Worm (Caenorhabditis elegans) whole organism, L1 larva: ENCODE data around the gene tric-1B.1.

ENCODE experiments used
- C04F5.9 ChIP-seq: sonication (generic microtip); optimal IDR thresholded peaks from 2 replicates; lab custom pipeline; 2016; ENCODE audit warnings: missing genetic modification characterization, missing compliant biosample characterization
- C16A3.4 ChIP-seq: fragments of 150-350 bp; optimal IDR thresholded peaks from 2 replicates; lab custom pipeline; 2014; ENCODE audit warnings: missing biosample characterization, missing genetic modification characterization
- Y116A8C.19 ChIP-seq: sonication (generic microtip); optimal IDR thresholded peaks from 2 replicates; lab custom pipeline; 2016; ENCODE audit warnings: missing compliant biosample characterization, missing genetic modification characterization, borderline replicate concordance
- alr-1 ChIP-seq: fragments of 200-800 bp; sonication (Bioruptor generic); optimal IDR thresholded peaks from 2 replicates; lab custom pipeline; 2018; ENCODE audit warnings: borderline replicate concordance, mild to moderate bottlenecking, missing genetic modification characterization, missing compliant biosample characterization
- aly-2 ChIP-seq: fragments of 150-350 bp; optimal IDR thresholded peaks from 2 replicates; lab custom pipeline; 2014; ENCODE audit warnings: missing biosample characterization, missing genetic modification characterization
- blmp-1 ChIP-seq: fragments of 150-350 bp; optimal IDR thresholded peaks from 2 replicates; lab custom pipeline; 2014; ENCODE audit warnings: missing biosample characterization, missing genetic modification characterization
- ceh-63 ChIP-seq: fragments of 200-800 bp; sonication (Bioruptor generic); optimal IDR thresholded peaks from 2 replicates; lab custom pipeline; 2018; ENCODE audit warnings: mild to moderate bottlenecking, missing genetic modification characterization, missing compliant biosample characterization
- ceh-82 ChIP-seq, 3 experiments: fragments of 150-350 bp in 1 of 3; sonication (generic microtip) in 2 of 3; optimal IDR thresholded peaks; 2 replicates each; lab custom pipeline; 2014 to 2017; ENCODE audit warnings: missing biosample characterization in 3 of 3, missing genetic modification characterization in 3 of 3
- ceh-88 ChIP-seq: fragments of 200-800 bp; sonication (Bioruptor generic); IDR thresholded peaks from 2 replicates; pipeline ENCODE4 v1.3.6; 2022; ENCODE audit warnings: missing genetic modification characterization, missing compliant biosample characterization
- ces-1 ChIP-seq: fragments of 150-350 bp; optimal IDR thresholded peaks from 2 replicates; lab custom pipeline; 2014; ENCODE audit warnings: missing biosample characterization, missing genetic modification reagents, missing genetic modification characterization
- dpl-1 ChIP-seq, 3 experiments: fragments of 150-350 bp in 2 of 3; sonication (generic microtip) in 1 of 3; optimal IDR thresholded peaks; 2 replicates each; lab custom pipeline; 2014 to 2017; ENCODE audit warnings: missing biosample characterization in 3 of 3, missing genetic modification characterization in 3 of 3, missing genetic modification reagents in 3 of 3
- dsc-1 ChIP-seq: sonication (generic microtip); optimal IDR thresholded peaks from 2 replicates; lab custom pipeline; 2016; ENCODE audit warnings: mild to moderate bottlenecking, missing genetic modification characterization, missing compliant biosample characterization
- efl-1 ChIP-seq, 4 experiments: fragments of 150-350 bp; optimal IDR thresholded peaks in 3 of 4; peaks in 1 of 4; 1 replicate in 1 of 4; 2 replicates in 3 of 4; lab custom pipeline; 2014; ENCODE audit warnings: missing biosample characterization in 2 of 4, missing genetic modification characterization in 2 of 4, missing genetic modification reagents in 2 of 4
- efl-3 ChIP-seq: fragments of 200-800 bp; sonication (Bioruptor generic); optimal IDR thresholded peaks from 2 replicates; lab custom pipeline; 2018; ENCODE audit warnings: mild to moderate bottlenecking, missing genetic modification characterization, missing compliant biosample characterization
- egl-13 ChIP-seq: sonication (generic microtip); optimal IDR thresholded peaks from 2 replicates; lab custom pipeline; 2016; ENCODE audit warnings: missing genotype, missing genetic modification reagents, missing genetic modification characterization, missing compliant biosample characterization
- egl-27 ChIP-seq, 2 experiments: fragments of 150-350 bp in 1 of 2; sonication (generic microtip); optimal IDR thresholded peaks; 3 replicates each; lab custom pipeline; 2017 to 2018; ENCODE audit warnings: missing biosample characterization in 2 of 2, missing genetic modification characterization in 2 of 2, missing genetic modification reagents in 2 of 2
- elt-3 ChIP-seq, 6 experiments: fragments of 150-350 bp in 1 of 6; sonication (generic microtip); optimal IDR thresholded peaks; 2 replicates each; lab custom pipeline; 2017 to 2018; ENCODE audit warnings: missing biosample characterization in 6 of 6, missing genetic modification characterization in 6 of 6, inconsistent platforms in 1 of 6
- ets-5 ChIP-seq: fragments of 200-800 bp; sonication (Bioruptor generic); IDR thresholded peaks from 2 replicates; pipeline ENCODE4 v1.3.6; 2022; ENCODE audit warnings: missing genetic modification characterization, missing compliant biosample characterization
- fkh-10 ChIP-seq: sonication (generic microtip); optimal IDR thresholded peaks from 2 replicates; lab custom pipeline; 2017; ENCODE audit warnings: missing biosample characterization, missing genetic modification reagents, missing genetic modification characterization
- fkh-4 ChIP-seq: sonication (generic microtip); optimal IDR thresholded peaks from 2 replicates; lab custom pipeline; 2016; ENCODE audit warnings: missing compliant biosample characterization, missing genetic modification characterization, borderline replicate concordance
- fkh-8 ChIP-seq: sonication (generic microtip); optimal IDR thresholded peaks from 2 replicates; lab custom pipeline; 2016; ENCODE audit warnings: mild to moderate bottlenecking, missing genetic modification characterization, missing compliant biosample characterization
- fos-1 ChIP-seq: fragments of 150-350 bp; optimal IDR thresholded peaks from 2 replicates; lab custom pipeline; 2014; ENCODE audit warnings: missing biosample characterization, missing genetic modification characterization
- isw-1 ChIP-seq: fragments of 200-800 bp; sonication (Bioruptor generic); IDR thresholded peaks from 2 replicates; pipeline ENCODE4 v1.3.6; 2022; ENCODE audit warnings: missing genetic modification characterization, missing compliant biosample characterization
- lin-35 ChIP-seq, 2 experiments: fragments of 150-350 bp; optimal IDR thresholded peaks; 2 replicates each; lab custom pipeline; 2014; ENCODE audit warnings: missing biosample characterization in 2 of 2, missing genetic modification characterization in 2 of 2, missing genetic modification reagents in 2 of 2
- lin-39 ChIP-seq: fragments of 150-350 bp; optimal IDR thresholded peaks from 2 replicates; lab custom pipeline; 2014; ENCODE audit warnings: missing biosample characterization, missing genetic modification reagents, missing genetic modification characterization
- lir-3 ChIP-seq: sonication (generic microtip); optimal IDR thresholded peaks from 2 replicates; lab custom pipeline; 2016; ENCODE audit warnings: mild to moderate bottlenecking, missing genetic modification characterization, moderate library complexity, missing compliant biosample characterization; ENCODE audit not compliant: poor library complexity
- lsy-2 ChIP-seq, 2 experiments: fragments of 150-350 bp; optimal IDR thresholded peaks; 2 replicates each; lab custom pipeline; 2014; ENCODE audit warnings: missing biosample characterization in 2 of 2, missing genetic modification characterization in 2 of 2
- mab-9 ChIP-seq: fragments of 200-800 bp; sonication (Bioruptor generic); IDR thresholded peaks from 2 replicates; pipeline ENCODE4 v1.3.6; 2022; ENCODE audit warnings: missing genetic modification reagents, missing genetic modification characterization, missing compliant biosample characterization
- mdl-1 ChIP-seq, 2 experiments: fragments of 150-350 bp; optimal IDR thresholded peaks; 2 replicates each; lab custom pipeline; 2014 to 2017; ENCODE audit warnings: missing biosample characterization in 2 of 2, missing genetic modification characterization in 2 of 2, inconsistent platforms in 1 of 2
- mep-1 ChIP-seq: fragments of 150-350 bp; optimal IDR thresholded peaks from 2 replicates; lab custom pipeline; 2014; ENCODE audit warnings: missing biosample characterization, missing genetic modification characterization
- nhr-11 ChIP-seq: fragments of 150-350 bp; optimal IDR thresholded peaks from 2 replicates; lab custom pipeline; 2014; ENCODE audit warnings: missing biosample characterization, missing genetic modification characterization
- nhr-12 ChIP-seq: sonication (generic microtip); optimal IDR thresholded peaks from 2 replicates; lab custom pipeline; 2017; ENCODE audit warnings: missing biosample characterization, missing genetic modification characterization
- nhr-19 ChIP-seq: fragments of 200-800 bp; sonication (Bioruptor generic); conservative IDR thresholded peaks from 2 replicates; pipeline ENCODE4 v1.3.6; 2022; ENCODE audit warnings: missing genetic modification characterization, missing compliant biosample characterization
- nhr-20 ChIP-seq: sonication (generic microtip); optimal IDR thresholded peaks from 2 replicates; lab custom pipeline; 2016; ENCODE audit warnings: mild to moderate bottlenecking, missing genetic modification characterization, missing compliant biosample characterization
- nhr-47 ChIP-seq: sonication (generic microtip); optimal IDR thresholded peaks from 2 replicates; lab custom pipeline; 2016; ENCODE audit warnings: mild to moderate bottlenecking, missing genetic modification characterization, moderate library complexity, missing compliant biosample characterization
- nhr-71 ChIP-seq: sonication (generic microtip); optimal IDR thresholded peaks from 2 replicates; lab custom pipeline; 2016; ENCODE audit warnings: mild to moderate bottlenecking, missing genetic modification characterization, moderate library complexity, missing compliant biosample characterization
- nhr-84 ChIP-seq: sonication (generic microtip); optimal IDR thresholded peaks from 2 replicates; lab custom pipeline; 2017; ENCODE audit warnings: missing biosample characterization, missing genetic modification characterization
- nhr-85 ChIP-seq: sonication (generic microtip); peaks from one replicate; lab custom pipeline; 2016; ENCODE audit warnings: missing genetic modification characterization, inconsistent platforms, missing compliant biosample characterization
- nhr-90 ChIP-seq: sonication (generic microtip); optimal IDR thresholded peaks from 2 replicates; lab custom pipeline; 2016; ENCODE audit warnings: mild to moderate bottlenecking, missing genetic modification characterization, missing compliant biosample characterization; ENCODE audit not compliant: poor library complexity
- pag-3 ChIP-seq: sonication (generic microtip); optimal IDR thresholded peaks from 2 replicates; lab custom pipeline; 2017; ENCODE audit warnings: missing genetic modification characterization, mild to moderate bottlenecking, missing compliant biosample characterization, antibody characterized with exemption, borderline replicate concordance; ENCODE audit not compliant: insufficient read depth
- pax-3 ChIP-seq: fragments of 200-800 bp; sonication (Bioruptor generic); optimal IDR thresholded peaks from 2 replicates; lab custom pipeline; 2018; ENCODE audit warnings: mild to moderate bottlenecking, missing genetic modification characterization, moderate library complexity, missing compliant biosample characterization
- pqm-1 ChIP-seq: sonication (generic microtip); optimal IDR thresholded peaks from 3 replicates; lab custom pipeline; 2017; ENCODE audit warnings: missing biosample characterization, missing genetic modification characterization
- rnt-1 ChIP-seq: sonication (generic microtip); optimal IDR thresholded peaks from 2 replicates; lab custom pipeline; 2016; ENCODE audit warnings: mild to moderate bottlenecking, missing genetic modification characterization, moderate library complexity, missing compliant biosample characterization
- skn-1 ChIP-seq: fragments of 150-350 bp; optimal IDR thresholded peaks from 2 replicates; lab custom pipeline; 2014; ENCODE audit warnings: missing biosample characterization, missing genetic modification characterization
- snu-23 ChIP-seq: sonication (generic microtip); optimal IDR thresholded peaks from 2 replicates; lab custom pipeline; 2016; ENCODE audit warnings: missing genetic modification characterization, missing compliant biosample characterization
- sox-4 ChIP-seq: sonication (generic microtip); optimal IDR thresholded peaks from 2 replicates; lab custom pipeline; 2016; ENCODE audit warnings: missing genetic modification characterization, missing compliant biosample characterization
- sptf-1 ChIP-seq: fragments of 150-350 bp; optimal IDR thresholded peaks from 2 replicates; lab custom pipeline; 2014; ENCODE audit warnings: missing biosample characterization, missing genetic modification characterization
- sup-37 ChIP-seq: fragments of 200-800 bp; sonication (Bioruptor generic); optimal IDR thresholded peaks from 2 replicates; lab custom pipeline; 2018; ENCODE audit warnings: mild to moderate bottlenecking, missing genetic modification characterization, missing compliant biosample characterization
- tlp-1 ChIP-seq: fragments of 150-350 bp; optimal IDR thresholded peaks from 2 replicates; lab custom pipeline; 2014; ENCODE audit warnings: missing biosample characterization, missing genetic modification characterization
- unc-130 ChIP-seq: fragments of 150-350 bp; optimal IDR thresholded peaks from 2 replicates; lab custom pipeline; 2017; ENCODE audit warnings: missing biosample characterization, missing genetic modification characterization, inconsistent platforms
- unc-86 ChIP-seq: sonication (generic microtip); optimal IDR thresholded peaks from 2 replicates; lab custom pipeline; 2016; ENCODE audit warnings: missing genetic modification characterization, missing compliant biosample characterization
- unc-98 ChIP-seq: fragments of 200-800 bp; sonication (Bioruptor generic); IDR thresholded peaks from 2 replicates; pipeline ENCODE4 v1.3.6; 2022; ENCODE audit warnings: missing genetic modification characterization, missing compliant biosample characterization
- xbp-1 ChIP-seq: sonication (generic microtip); optimal IDR thresholded peaks from 2 replicates; lab custom pipeline; 2016; ENCODE audit warnings: missing genetic modification characterization, missing compliant biosample characterization

Gene tric-1B.1

ce11 chrII:12237555-12237954, 28.5 kb downstream of the tric-1B.1 start:
- TF ChIP-seq fkh-10 (no peak), sptf-1 (no peak), sup-37 (GFP tag; lab: Kevin White, UChicago) (no peak), lsy-2 (tag; optimal IDR thresholded peaks at IDR 0.05; lab: Kevin White, UChicago) (peak in 1 of 2 experiments; percentile 54), pag-3 (tag; lab: Kevin White, UChicago) (no peak), fkh-8 (tag; lab: Kevin White, UChicago) (no peak), nhr-12 (no peak), rnt-1 (tag; lab: Kevin White, UChicago) (no peak), snu-23 (GFP tag; lab: Kevin White, UChicago) (peak; percentile 28), tlp-1 (tag; lab: Kevin White, UChicago) (no peak), nhr-85 (tag; lab: Kevin White, UChicago) (peak; percentile 40), C04F5.9 (tag; lab: Kevin White, UChicago) (no peak), unc-86 (tag; lab: Kevin White, UChicago) (no peak), dpl-1 (GFP tag; optimal IDR thresholded peaks at IDR 0.05; lab: Kevin White, UChicago) (no peak), ceh-82 (tag; optimal IDR thresholded peaks at IDR 0.05; lab: Kevin White, UChicago) (no peak), nhr-90 (tag; lab: Kevin White, UChicago) (peak; percentile 2), alr-1 (tag; lab: Kevin White, UChicago) (no peak), lin-39 (tag; lab: Kevin White, UChicago) (no peak), mep-1 (tag; lab: Kevin White, UChicago) (peak; percentile 14), fkh-4 (tag; lab: Kevin White, UChicago) (no peak), nhr-20 (tag; lab: Kevin White, UChicago) (no peak), egl-27 (tag; optimal IDR thresholded peaks at IDR 0.05; lab: Kevin White, UChicago) (no peak), blmp-1 (tag; lab: Kevin White, UChicago) (peak; percentile 86), dsc-1 (tag; lab: Kevin White, UChicago) (no peak), C16A3.4 (tag; lab: Kevin White, UChicago) (no peak), mab-9 (no peak), egl-13 (tag; lab: Kevin White, UChicago) (no peak), nhr-19 (no peak), ceh-88 (GFP tag; lab: Robert Waterston, UW) (no peak), lin-35 (GFP tag; optimal IDR thresholded peaks at IDR 0.05; lab: Kevin White, UChicago) (no peak), lir-3 (tag; lab: Kevin White, UChicago) (no peak), unc-98 (GFP tag; lab: Robert Waterston, UW) (no peak), xbp-1 (peak; percentile 94), nhr-84 (no peak), skn-1 (tag; lab: Kevin White, UChicago) (no peak), fos-1 (no peak), aly-2 (no peak), mdl-1 (tag; optimal IDR thresholded peaks at IDR 0.05; lab: Kevin White, UChicago) (no peak), efl-3 (GFP tag; lab: Kevin White, UChicago) (no peak), nhr-71 (tag; lab: Kevin White, UChicago) (no peak), nhr-47 (tag; lab: Kevin White, UChicago) (no peak), Y116A8C.19 (tag; lab: Kevin White, UChicago) (no peak), ces-1 (GFP tag; lab: Kevin White, UChicago) (no peak), nhr-11 (tag; lab: Kevin White, UChicago) (no peak), ets-5 (GFP tag; lab: Robert Waterston, UW) (no peak), ceh-63 (GFP tag; lab: Kevin White, UChicago) (no peak), elt-3 (tag; optimal IDR thresholded peaks at IDR 0.05; lab: Kevin White, UChicago) (peak in 3 of 6 experiments; percentile 16 to 75 (median 45)), sox-4 (tag; lab: Kevin White, UChicago) (no peak), efl-1 (optimal IDR thresholded peaks at IDR 0.05; lab: Kevin White, UChicago) (no peak), efl-1 (GFP tag; optimal IDR thresholded peaks at IDR 0.05 in 1 of 2; lab: Kevin White, UChicago) (peak in 1 of 2 experiments; percentile 91), pax-3 (no peak), isw-1 (no peak), unc-130 (tag; lab: Kevin White, UChicago) (no peak), pqm-1 (no peak)
